Fruit fly (Drosophila melanogaster) whole organism, embryonic: Measurements from ENCODE around the gene Dus3.

ENCODE experiments used
- Ada2b ChIP-seq: fragments of 200-800 bp; sonication (Bioruptor generic); IDR thresholded peaks from 2 replicates; pipeline ENCODE4 v1.3.6; 2022; ENCODE audit warnings: missing biosample characterization, missing genetic modification characterization
- Asciz ChIP-seq: fragments of 200-800 bp; sonication (Bioruptor generic); optimal IDR thresholded peaks from 2 replicates; lab custom pipeline; 2017; ENCODE audit warnings: missing biosample characterization, mild to moderate bottlenecking, missing genetic modification characterization, missing genetic modification reagents
- CG10209 ChIP-seq: fragments of 200-800 bp; sonication (Bioruptor generic); optimal IDR thresholded peaks from 3 replicates; lab custom pipeline; 2017; ENCODE audit warnings: missing biosample characterization, mild to moderate bottlenecking, missing genetic modification characterization, missing genetic modification reagents
- CG10654 ChIP-seq: fragments of 200-800 bp; sonication (Bioruptor generic); optimal IDR thresholded peaks from 2 replicates; lab custom pipeline; 2016; ENCODE audit warnings: missing biosample characterization, missing genetic modification characterization
- CG11695 ChIP-seq: fragments of 200-800 bp; sonication (Bioruptor generic); IDR thresholded peaks from 3 replicates; pipeline ENCODE4 v1.3.6; 2022; ENCODE audit warnings: missing biosample characterization, missing genetic modification characterization
- CG12659 ChIP-seq: fragments of 200-800 bp; sonication (Bioruptor generic); optimal IDR thresholded peaks from 3 replicates; lab custom pipeline; 2017; ENCODE audit warnings: mild to moderate bottlenecking, missing biosample characterization, missing genetic modification reagents, missing genetic modification characterization
- CG13624 ChIP-seq: fragments of 200-800 bp; sonication (Bioruptor generic); optimal IDR thresholded peaks from 2 replicates; lab custom pipeline; 2016; ENCODE audit warnings: missing biosample characterization, missing genetic modification characterization
- CG15011 ChIP-seq: fragments of 200-800 bp; sonication (Bioruptor generic); optimal IDR thresholded peaks from 3 replicates; lab custom pipeline; 2018; ENCODE audit warnings: missing biosample characterization, mild to moderate bottlenecking, missing genetic modification characterization
- CG2712 ChIP-seq: fragments of 200-800 bp; optimal IDR thresholded peaks from 3 replicates; lab custom pipeline; 2019; ENCODE audit warnings: missing biosample characterization, mild to moderate bottlenecking, missing genetic modification characterization, moderate library complexity
- CG31441 ChIP-seq: fragments of 200-800 bp; sonication (Bioruptor generic); IDR thresholded peaks from 2 replicates; pipeline ENCODE4 v1.3.6; 2022; ENCODE audit warnings: missing biosample characterization, missing genetic modification characterization
- CG6175 ChIP-seq: fragments of 200-800 bp; sonication (Bioruptor generic); IDR thresholded peaks from 3 replicates; pipeline ENCODE4 v1.3.6; 2022; ENCODE audit warnings: missing biosample characterization, missing genetic modification characterization
- CG6683 ChIP-seq: fragments of 200-800 bp; sonication (Bioruptor generic); optimal IDR thresholded peaks from 2 replicates; lab custom pipeline; 2017; ENCODE audit warnings: missing biosample characterization, mild to moderate bottlenecking, missing genetic modification characterization, missing genetic modification reagents
- CG6689 ChIP-seq: fragments of 200-800 bp; sonication (Bioruptor generic); IDR thresholded peaks from 2 replicates; pipeline ENCODE4 v1.3.6; 2022; ENCODE audit warnings: missing biosample characterization, missing genetic modification characterization
- CG6813 ChIP-seq: fragments of 200-800 bp; sonication (Bioruptor generic); optimal IDR thresholded peaks from 2 replicates; lab custom pipeline; 2017; ENCODE audit warnings: missing biosample characterization, missing genetic modification characterization, mild to moderate bottlenecking, moderate library complexity, missing genetic modification reagents
- CG7987 ChIP-seq: fragments of 200-800 bp; sonication (Bioruptor generic); optimal IDR thresholded peaks from 2 replicates; lab custom pipeline; 2018; ENCODE audit warnings: missing biosample characterization, mild to moderate bottlenecking, missing genetic modification characterization, moderate library complexity
- CrebB ChIP-seq: fragments of 200-800 bp; sonication (Bioruptor generic); optimal IDR thresholded peaks from 3 replicates; lab custom pipeline; 2018; ENCODE audit warnings: missing biosample characterization, mild to moderate bottlenecking, missing genetic modification characterization
- Drgx ChIP-seq: fragments of 200-800 bp; sonication (Bioruptor generic); IDR thresholded peaks from 2 replicates; pipeline ENCODE4 v1.3.6; 2022; ENCODE audit warnings: missing biosample characterization, missing genetic modification characterization
- Ets65A ChIP-seq: fragments of 200-800 bp; sonication (Bioruptor generic); peaks from one replicate; lab custom pipeline; 2016; ENCODE audit warnings: missing biosample characterization, missing genetic modification characterization
- HLH3B ChIP-seq: fragments of 200-800 bp; sonication (Bioruptor generic); IDR thresholded peaks from 2 replicates; pipeline ENCODE4 v1.3.6; 2022; ENCODE audit warnings: missing biosample characterization, missing genetic modification characterization
- HLH4C ChIP-seq: fragments of 200-800 bp; sonication (Bioruptor generic); IDR thresholded peaks from 3 replicates; pipeline ENCODE4 v1.3.6; 2022; ENCODE audit warnings: missing biosample characterization, missing genetic modification characterization; ENCODE audit not compliant: partially characterized antibody
- Hmr ChIP-seq: fragments of 200-800 bp; sonication (Bioruptor generic); optimal IDR thresholded peaks from 3 replicates; lab custom pipeline; 2017; ENCODE audit warnings: mild to moderate bottlenecking, missing biosample characterization, missing genetic modification reagents, missing genetic modification characterization
- Hr3 ChIP-seq: fragments of 200-800 bp; sonication (Bioruptor generic); optimal IDR thresholded peaks from 3 replicates; lab custom pipeline; 2016; ENCODE audit warnings: missing biosample characterization, missing genetic modification characterization
- Nf-YA ChIP-seq: fragments of 200-800 bp; sonication (Bioruptor generic); IDR thresholded peaks from 2 replicates; pipeline ENCODE4 v1.3.6; 2022; ENCODE audit warnings: missing biosample characterization, missing genetic modification characterization
- Sin3A ChIP-seq: fragments of >200 bp; optimal IDR thresholded peaks from 2 replicates; lab custom pipeline; 2018
- Stat92E ChIP-seq, 3 experiments: fragments of >200 bp in 2 of 3; fragments of 200-800 bp in 1 of 3; sonication (Bioruptor generic) in 1 of 3; optimal IDR thresholded peaks; 2 replicates each; lab custom pipeline; 2017 to 2019; ENCODE audit warnings: missing biosample characterization in 3 of 3, missing genetic modification characterization in 3 of 3, mild to moderate bottlenecking in 1 of 3, moderate library complexity in 1 of 3
- Trl ChIP-seq, 3 experiments: fragments of >200 bp in 2 of 3; fragments of 200-800 bp in 1 of 3; sonication (Bioruptor generic) in 1 of 3; optimal IDR thresholded peaks; 2 replicates in 1 of 3; 3 replicates in 2 of 3; lab custom pipeline; 2016 to 2017; ENCODE audit warnings: missing biosample characterization in 1 of 3, missing genetic modification characterization in 1 of 3
- Xbp1 ChIP-seq: fragments of 200-800 bp; sonication (Bioruptor generic); optimal IDR thresholded peaks from 3 replicates; lab custom pipeline; 2016; ENCODE audit warnings: missing biosample characterization, mild to moderate bottlenecking, missing genetic modification characterization
- YL-1 ChIP-seq: fragments of 200-800 bp; sonication (Bioruptor generic); optimal IDR thresholded peaks from 3 replicates; lab custom pipeline; 2017; ENCODE audit warnings: missing biosample characterization, mild to moderate bottlenecking, missing genetic modification characterization
- ash1 ChIP-seq: fragments of 200-800 bp; sonication (Bioruptor generic); optimal IDR thresholded peaks from 2 replicates; lab custom pipeline; 2018; ENCODE audit warnings: missing biosample characterization, mild to moderate bottlenecking, missing genetic modification characterization
- az2 ChIP-seq: fragments of 200-800 bp; sonication (Bioruptor generic); optimal IDR thresholded peaks from 3 replicates; lab custom pipeline; 2016; ENCODE audit warnings: missing biosample characterization, missing genetic modification characterization
- cas ChIP-seq: fragments of 200-800 bp; sonication (Bioruptor generic); IDR thresholded peaks from 2 replicates; pipeline ENCODE4 v1.3.6; 2022; ENCODE audit warnings: missing biosample characterization, missing genetic modification characterization
- caup ChIP-seq: fragments of 200-800 bp; sonication (Bioruptor generic); optimal IDR thresholded peaks from 3 replicates; lab custom pipeline; 2017; ENCODE audit warnings: missing biosample characterization, mild to moderate bottlenecking, missing genetic modification characterization, moderate library complexity; ENCODE audit not compliant: severe bottlenecking
- chif ChIP-seq, 2 experiments: fragments of 200-800 bp; sonication (Bioruptor generic); optimal IDR thresholded peaks; 3 replicates each; lab custom pipeline; 2016; ENCODE audit warnings: missing biosample characterization in 2 of 2, missing genetic modification characterization in 2 of 2
- chm ChIP-seq: fragments of 200-800 bp; sonication (Bioruptor generic); IDR thresholded peaks from 2 replicates; pipeline ENCODE4 v1.3.6; 2022; ENCODE audit warnings: missing biosample characterization, missing genetic modification characterization
- crc ChIP-seq: fragments of 200-800 bp; sonication (Bioruptor generic); optimal IDR thresholded peaks from 2 replicates; lab custom pipeline; 2016; ENCODE audit warnings: missing biosample characterization, missing genetic modification characterization
- dati ChIP-seq: fragments of 200-800 bp; sonication (Bioruptor generic); IDR thresholded peaks from 2 replicates; pipeline ENCODE4 v1.3.6; 2022; ENCODE audit warnings: missing biosample characterization, missing genetic modification characterization
- emc ChIP-seq: fragments of 200-800 bp; sonication (Bioruptor generic); optimal IDR thresholded peaks from 2 replicates; lab custom pipeline; 2016; ENCODE audit warnings: missing biosample characterization, missing genetic modification characterization
- grau ChIP-seq: fragments of 200-800 bp; optimal IDR thresholded peaks from 3 replicates; lab custom pipeline; 2019; ENCODE audit warnings: missing biosample characterization, mild to moderate bottlenecking, missing genetic modification characterization, moderate library complexity
- hth ChIP-seq: fragments of >200 bp; optimal IDR thresholded peaks from 2 replicates; lab custom pipeline; 2017; ENCODE audit warnings: inconsistent platforms
- oc ChIP-seq: fragments of 200-800 bp; sonication (Bioruptor generic); optimal IDR thresholded peaks from 2 replicates; lab custom pipeline; 2018; ENCODE audit warnings: missing biosample characterization, mild to moderate bottlenecking, missing genetic modification characterization, moderate library complexity
- odd ChIP-seq: fragments of 200-800 bp; sonication (Bioruptor generic); optimal IDR thresholded peaks from 2 replicates; lab custom pipeline; 2017; ENCODE audit warnings: missing biosample characterization, mild to moderate bottlenecking, missing genetic modification characterization
- onecut ChIP-seq: fragments of 200-800 bp; sonication (Bioruptor generic); IDR thresholded peaks from 2 replicates; pipeline ENCODE4 v1.3.6; 2022; ENCODE audit warnings: missing biosample characterization, missing genetic modification characterization
- ranshi ChIP-seq: fragments of 200-800 bp; sonication (Bioruptor generic); IDR thresholded peaks from 2 replicates; pipeline ENCODE4 v1.3.6; 2022; ENCODE audit warnings: missing biosample characterization, missing genetic modification characterization
- rib ChIP-seq: fragments of 200-800 bp; sonication (Bioruptor generic); IDR thresholded peaks from 2 replicates; pipeline ENCODE4 v1.3.6; 2022; ENCODE audit warnings: missing biosample characterization, missing genetic modification characterization
- row ChIP-seq: fragments of 200-800 bp; sonication (Bioruptor generic); IDR thresholded peaks from 3 replicates; pipeline ENCODE4 v1.3.6; 2022; ENCODE audit warnings: missing biosample characterization, missing genetic modification characterization
- seq ChIP-seq: fragments of 200-800 bp; sonication (Bioruptor generic); IDR thresholded peaks from 2 replicates; pipeline ENCODE4 v1.3.6; 2022; ENCODE audit warnings: missing biosample characterization, missing genetic modification characterization
- shn ChIP-seq: fragments of 200-800 bp; sonication (Bioruptor generic); optimal IDR thresholded peaks from 3 replicates; lab custom pipeline; 2016; ENCODE audit warnings: missing biosample characterization, missing genetic modification characterization
- tap ChIP-seq: fragments of 200-800 bp; optimal IDR thresholded peaks from 3 replicates; lab custom pipeline; 2019; ENCODE audit warnings: missing biosample characterization, mild to moderate bottlenecking, missing genetic modification characterization, moderate library complexity
- tna ChIP-seq: fragments of 200-800 bp; sonication (Bioruptor generic); IDR thresholded peaks from 2 replicates; pipeline ENCODE4 v1.3.6; 2022; ENCODE audit warnings: missing biosample characterization, missing genetic modification characterization; ENCODE audit not compliant: partially characterized antibody
- yki ChIP-seq: fragments of >200 bp; optimal IDR thresholded peaks from 3 replicates; lab custom pipeline; 2018

Gene Dus3

dm6 chr2L:19788735-19789134 lies 30.1 kb downstream of the Dus3 start:
- TF ChIP-seq shn (GFP tag; lab: Kevin White, UChicago) (no peak), crc (GFP tag; lab: Kevin White, UChicago) (no peak), Hmr (GFP tag; lab: Kevin White, UChicago) (no peak), az2 (GFP tag; lab: Kevin White, UChicago) (no peak), Stat92E (GFP tag; optimal IDR thresholded peaks at IDR 0.05; lab: Kevin White, UChicago) (no peak), Drgx (GFP tag; lab: Robert Waterston, UW) (peak; percentile 53), CG13624 (no peak), Asciz (GFP tag; lab: Kevin White, UChicago) (no peak), Ets65A (GFP tag; lab: Kevin White, UChicago) (peak; percentile 20), CG7987 (GFP tag; lab: Kevin White, UChicago) (no peak), emc (no peak), row (GFP tag; lab: Robert Waterston, UW) (0 out of 3 replicates have a peak, but pooled peaks have one; percentile 18), Sin3A (lab: Kevin White, UChicago) (no peak), grau (tag; lab: Kevin White, UChicago) (no peak), yki (lab: Kevin White, UChicago) (no peak), tna (GFP tag; lab: Robert Waterston, UW) (no peak), cas (no peak), CG10209 (GFP tag; lab: Kevin White, UChicago) (no peak), CG12659 (GFP tag; lab: Kevin White, UChicago) (no peak), Nf-YA (no peak), chm (GFP tag; lab: Robert Waterston, UW) (no peak), CG2712 (tag; lab: Kevin White, UChicago) (no peak), Xbp1 (GFP tag; lab: Kevin White, UChicago) (no peak), CG11695 (no peak), hth (lab: Kevin White, UChicago) (no peak), CG6175 (no peak)

dm6 chr2L:19790553-19791320 lies 32.1 kb downstream of the Dus3 start:
- no peak for TF ChIP-seq chif (GFP tag; optimal IDR thresholded peaks at IDR 0.05; lab: Kevin White, UChicago)
- TF ChIP-seq YL-1: no peak
- 0 out of 2 replicates have a peak, but pooled peaks have one; percentile 21 for TF ChIP-seq rib (GFP tag; lab: Robert Waterston, UW)
- 0 out of 2 replicates have a peak, but pooled peaks have one; percentile 18 for TF ChIP-seq onecut (GFP tag; lab: Robert Waterston, UW)
- no peak for TF ChIP-seq dati
- no peak for TF ChIP-seq grau (tag; lab: Kevin White, UChicago)
- TF ChIP-seq Hr3: no peak
- peak; percentile 14 for TF ChIP-seq tap (tag; lab: Kevin White, UChicago)
- no peak for TF ChIP-seq ranshi
- TF ChIP-seq seq (GFP tag; lab: Robert Waterston, UW): no peak
- no peak for TF ChIP-seq caup (GFP tag; lab: Kevin White, UChicago)
- no peak for TF ChIP-seq CG13624
- TF ChIP-seq CG31441 (GFP tag; lab: Robert Waterston, UW): no peak
- no peak for TF ChIP-seq Trl (optimal IDR thresholded peaks at IDR 0.05; lab: Kevin White, UChicago)
- TF ChIP-seq Trl (GFP tag; optimal IDR thresholded peaks at IDR 0.05; lab: Kevin White, UChicago): no peak
- TF ChIP-seq CrebB: no peak
- TF ChIP-seq CG6813 (GFP tag; lab: Kevin White, UChicago): no peak
- TF ChIP-seq CG6683 (GFP tag; lab: Kevin White, UChicago): no peak
- TF ChIP-seq odd (GFP tag; lab: Kevin White, UChicago): no peak
- no peak for TF ChIP-seq HLH4C (GFP tag; lab: Robert Waterston, UW)
- TF ChIP-seq Ada2b (GFP tag; lab: Robert Waterston, UW): no peak
- TF ChIP-seq CG6689 (GFP tag; lab: Robert Waterston, UW): no peak
- TF ChIP-seq CG15011: no peak
- no peak for TF ChIP-seq oc (tag; lab: Kevin White, UChicago)
- no peak for TF ChIP-seq HLH3B (GFP tag; lab: Robert Waterston, UW)
- TF ChIP-seq CG10654 (GFP tag; lab: Kevin White, UChicago): no peak
- no peak for TF ChIP-seq ash1 (GFP tag; lab: Kevin White, UChicago)
